Worm (Caenorhabditis elegans): ENCODE data around the gene tmem-135.

tmem-135 gene

ce11 chrX:4673165-4673756 lies at the start of gene tmem-135:
Gene tmem-135, plus strand, starts transcription at chrX:4673706.
- TF ChIP-seq ZK546.5 (tag; optimal IDR thresholded peaks at IDR 0.05) (no peak), sma-9 (GFP tag; optimal IDR thresholded peaks at IDR 0.05) (peak; percentile 26), sma-9 (tag; optimal IDR thresholded peaks at IDR 0.05) (no peak), gmeb-1 (tag; optimal IDR thresholded peaks at IDR 0.05) (no peak), mdl-1 (tag; optimal IDR thresholded peaks at IDR 0.05) (no peak)

ce11 chrX:4623707-4624106 lies 49.8 kb upstream of the tmem-135 start:
- no peak for TF ChIP-seq sma-9 (GFP tag; optimal IDR thresholded peaks at IDR 0.05)
- no peak for TF ChIP-seq sma-9 (tag; optimal IDR thresholded peaks at IDR 0.05)
- no peak for TF ChIP-seq egl-27 (tag; optimal IDR thresholded peaks at IDR 0.05)
- TF ChIP-seq R02D3.7 (tag; optimal IDR thresholded peaks at IDR 0.05) = no peak
- no peak for TF ChIP-seq nhr-25 (tag; optimal IDR thresholded peaks at IDR 0.05)

ce11 chrX:4625080-4625479 lies 48.4 kb upstream of the tmem-135 start:
- TF ChIP-seq unc-39 (tag; optimal IDR thresholded peaks at IDR 0.05) (no peak), mdl-1 (tag; optimal IDR thresholded peaks at IDR 0.05) (no peak), crh-2 (tag; optimal IDR thresholded peaks at IDR 0.05) (no peak), nhr-129 (tag; optimal IDR thresholded peaks at IDR 0.05) (no peak), sma-3 (GFP tag; optimal IDR thresholded peaks at IDR 0.05) (no peak), ztf-1 (GFP tag; conservative IDR thresholded peaks at IDR 0.05) (no peak), nhr-10 (tag; optimal IDR thresholded peaks at IDR 0.05) (no peak), lin-13 (GFP tag; optimal IDR thresholded peaks at IDR 0.05) (no peak), ztf-11 (tag; optimal IDR thresholded peaks at IDR 0.05) (no peak), sma-9 (GFP tag; optimal IDR thresholded peaks at IDR 0.05) (no peak), sma-9 (tag; optimal IDR thresholded peaks at IDR 0.05) (no peak), C34F6.9 (tag; optimal IDR thresholded peaks at IDR 0.05) (no peak), ama-1 (optimal IDR thresholded peaks at IDR 0.05) (no peak), unc-55 (GFP tag; optimal IDR thresholded peaks at IDR 0.05) (no peak), nhr-23 (tag; optimal IDR thresholded peaks at IDR 0.05) (no peak), lsy-2 (tag; optimal IDR thresholded peaks at IDR 0.05) (no peak), dmd-4 (tag; optimal IDR thresholded peaks at IDR 0.05) (no peak), F13H6.1 (tag; optimal IDR thresholded peaks at IDR 0.05) (no peak), ceh-16 (tag; optimal IDR thresholded peaks at IDR 0.05) (no peak)

- no peak for TF ChIP-seq elt-1 (tag; optimal IDR thresholded peaks at IDR 0.05)
- no peak for TF ChIP-seq ceh-82 (tag; optimal IDR thresholded peaks at IDR 0.05)
- TF ChIP-seq nhr-77 (tag; optimal IDR thresholded peaks at IDR 0.05) = no peak
- TF ChIP-seq aly-2 (tag; optimal IDR thresholded peaks at IDR 0.05) = no peak
- TF ChIP-seq mdl-1 (tag; optimal IDR thresholded peaks at IDR 0.05) = no peak
- no peak for TF ChIP-seq nhr-10 (tag; optimal IDR thresholded peaks at IDR 0.05)
- no peak for TF ChIP-seq sma-9 (GFP tag; optimal IDR thresholded peaks at IDR 0.05)
- TF ChIP-seq sma-9 (tag; optimal IDR thresholded peaks at IDR 0.05) = no peak
- TF ChIP-seq blmp-1 (tag; optimal IDR thresholded peaks at IDR 0.05; ENCODE audit: insufficient read depth) = no peak
- TF ChIP-seq nhr-129 (tag; optimal IDR thresholded peaks at IDR 0.05) = no peak
- no peak for TF ChIP-seq zag-1 (tag; optimal IDR thresholded peaks at IDR 0.05)
- no peak for TF ChIP-seq F13H6.1 (tag; optimal IDR thresholded peaks at IDR 0.05)
These were observed 46.6 kb upstream of the tmem-135 start for ce11 chrX:4626891-4627290.

ce11 chrX:4628350-4628749 lies 45.2 kb upstream of the tmem-135 start:
- TF ChIP-seq crh-2 (tag; optimal IDR thresholded peaks at IDR 0.05) = no peak
- no peak for TF ChIP-seq F13H6.1 (tag; optimal IDR thresholded peaks at IDR 0.05)
- TF ChIP-seq lsy-2 (tag; optimal IDR thresholded peaks at IDR 0.05) = no peak
- TF ChIP-seq ztf-1 (GFP tag; conservative IDR thresholded peaks at IDR 0.05) = no peak
- TF ChIP-seq ceh-82 (tag; optimal IDR thresholded peaks at IDR 0.05) = no peak
- no peak for TF ChIP-seq ama-1 (optimal IDR thresholded peaks at IDR 0.05)
- TF ChIP-seq lin-13 (GFP tag; optimal IDR thresholded peaks at IDR 0.05) = no peak
- TF ChIP-seq nhr-10 (tag; optimal IDR thresholded peaks at IDR 0.05) = no peak
- no peak for TF ChIP-seq egl-27 (tag; optimal IDR thresholded peaks at IDR 0.05)
- no peak for TF ChIP-seq snpc-4 (tag; optimal IDR thresholded peaks at IDR 0.05)
- TF ChIP-seq nhr-11 (tag; optimal IDR thresholded peaks at IDR 0.05) = no peak
- no peak for TF ChIP-seq zag-1 (tag; optimal IDR thresholded peaks at IDR 0.05)
- no peak for TF ChIP-seq mab-5 (tag; optimal IDR thresholded peaks at IDR 0.05)
- no peak for TF ChIP-seq ZK546.5 (tag; optimal IDR thresholded peaks at IDR 0.05)
- TF ChIP-seq peb-1 (tag; optimal IDR thresholded peaks at IDR 0.05) = no peak
- TF ChIP-seq nhr-25 (tag; optimal IDR thresholded peaks at IDR 0.05) = no peak
- no peak for TF ChIP-seq R02D3.7 (tag; optimal IDR thresholded peaks at IDR 0.05)

Data from whole organism, L2 larva.